Fruit fly (Drosophila melanogaster) whole organism, embryonic: ENCODE data around the gene janA.

Source experiments
- C15 ChIP-seq: fragments of 200-800 bp; sonication (Bioruptor generic); IDR thresholded peaks from 3 replicates; pipeline ENCODE4 v1.3.6; 2022; ENCODE audit warnings: missing biosample characterization, missing genetic modification characterization
- CG1024 ChIP-seq: fragments of 200-800 bp; sonication (Bioruptor generic); IDR thresholded peaks from 2 replicates; pipeline ENCODE4 v1.3.6; 2022; ENCODE audit warnings: missing biosample characterization, missing genetic modification characterization
- CG11398 ChIP-seq: fragments of 200-800 bp; sonication (Bioruptor generic); optimal IDR thresholded peaks from 2 replicates; lab custom pipeline; 2016; ENCODE audit warnings: missing biosample characterization, missing genetic modification characterization
- CG12744 ChIP-seq: fragments of 200-800 bp; sonication (Bioruptor generic); optimal IDR thresholded peaks from 2 replicates; lab custom pipeline; 2016; ENCODE audit warnings: missing biosample characterization, missing genetic modification characterization
- CG13287 ChIP-seq: fragments of 200-800 bp; sonication (Bioruptor generic); IDR thresholded peaks from 2 replicates; pipeline ENCODE4 v1.3.6; 2022; ENCODE audit warnings: missing biosample characterization, missing genetic modification characterization; ENCODE audit not compliant: partially characterized antibody
- CG14441 ChIP-seq: fragments of 200-800 bp; sonication (Bioruptor generic); IDR thresholded peaks from 2 replicates; pipeline ENCODE4 v1.3.6; 2022; ENCODE audit warnings: missing biosample characterization, missing genetic modification characterization
- CG14860 ChIP-seq: fragments of 200-800 bp; sonication (Bioruptor generic); IDR thresholded peaks from 3 replicates; pipeline ENCODE4 v1.3.6; 2022; ENCODE audit warnings: missing biosample characterization, missing genetic modification characterization; ENCODE audit not compliant: partially characterized antibody
- CG15269 ChIP-seq: fragments of 200-800 bp; sonication (Bioruptor generic); optimal IDR thresholded peaks from 2 replicates; lab custom pipeline; 2018; ENCODE audit warnings: missing biosample characterization, mild to moderate bottlenecking, missing genetic modification characterization, moderate library complexity
- CG1647 ChIP-seq: fragments of 200-800 bp; sonication (Bioruptor generic); optimal IDR thresholded peaks from 3 replicates; lab custom pipeline; 2016; ENCODE audit warnings: missing biosample characterization, missing genetic modification characterization
- CG16779 ChIP-seq: fragments of 200-800 bp; sonication (Bioruptor generic); IDR thresholded peaks from 2 replicates; pipeline ENCODE4 v1.3.6; 2022; ENCODE audit warnings: missing biosample characterization, missing genetic modification characterization
- CG16863 ChIP-seq: fragments of 200-800 bp; sonication (Bioruptor generic); optimal IDR thresholded peaks from 3 replicates; lab custom pipeline; 2016; ENCODE audit warnings: missing biosample characterization, missing genetic modification characterization
- CG17802 ChIP-seq: fragments of 200-800 bp; sonication (Bioruptor generic); optimal IDR thresholded peaks from 2 replicates; lab custom pipeline; 2018; ENCODE audit warnings: missing biosample characterization, mild to moderate bottlenecking, missing genetic modification characterization, moderate library complexity
- CG2875 ChIP-seq: fragments of 200-800 bp; sonication (Bioruptor generic); optimal IDR thresholded peaks from 2 replicates; lab custom pipeline; 2017; ENCODE audit warnings: missing biosample characterization, mild to moderate bottlenecking, missing genetic modification characterization, missing genetic modification reagents
- CG31441 ChIP-seq: fragments of 200-800 bp; sonication (Bioruptor generic); IDR thresholded peaks from 2 replicates; pipeline ENCODE4 v1.3.6; 2022; ENCODE audit warnings: missing biosample characterization, missing genetic modification characterization
- CG3163 ChIP-seq: fragments of 200-800 bp; sonication (Bioruptor generic); optimal IDR thresholded peaks from 3 replicates; lab custom pipeline; 2016; ENCODE audit warnings: missing biosample characterization, missing genetic modification characterization
- CG34422 ChIP-seq: fragments of 200-800 bp; sonication (Bioruptor generic); IDR thresholded peaks from 3 replicates; pipeline ENCODE4 v1.3.6; 2022; ENCODE audit warnings: missing biosample characterization, missing genetic modification characterization
- CG7357 ChIP-seq: fragments of 200-800 bp; sonication (Bioruptor generic); IDR thresholded peaks from 3 replicates; pipeline ENCODE4 v1.3.6; 2022; ENCODE audit warnings: missing biosample characterization, missing genetic modification characterization
- CG7786 ChIP-seq: fragments of 200-800 bp; sonication (Bioruptor generic); optimal IDR thresholded peaks from 2 replicates; lab custom pipeline; 2016; ENCODE audit warnings: missing biosample characterization, missing genetic modification characterization
- CG8089 ChIP-seq: fragments of 200-800 bp; sonication (Bioruptor generic); optimal IDR thresholded peaks from 3 replicates; lab custom pipeline; 2016; ENCODE audit warnings: missing biosample characterization, missing genetic modification characterization
- CG8478 ChIP-seq: fragments of >200 bp; optimal IDR thresholded peaks from 2 replicates; lab custom pipeline; 2018
- CG9932 ChIP-seq: fragments of 200-800 bp; sonication (Bioruptor generic); IDR thresholded peaks from 2 replicates; pipeline ENCODE4 v1.3.6; 2022; ENCODE audit warnings: missing biosample characterization, missing genetic modification characterization
- D19A ChIP-seq: fragments of 200-800 bp; optimal IDR thresholded peaks from 3 replicates; lab custom pipeline; 2019; ENCODE audit warnings: missing biosample characterization, mild to moderate bottlenecking, missing genetic modification characterization, moderate library complexity
- Gsc ChIP-seq: fragments of 200-800 bp; sonication (Bioruptor generic); IDR thresholded peaks from 2 replicates; pipeline ENCODE4 v1.3.6; 2022; ENCODE audit warnings: missing biosample characterization, missing genetic modification characterization
- H15 ChIP-seq: fragments of 200-800 bp; sonication (Bioruptor generic); IDR thresholded peaks from 3 replicates; pipeline ENCODE4 v1.3.6; 2022; ENCODE audit warnings: missing biosample characterization, missing genetic modification characterization
- Hand ChIP-seq: fragments of 200-800 bp; sonication (Bioruptor generic); optimal IDR thresholded peaks from 2 replicates; lab custom pipeline; 2017; ENCODE audit warnings: mild to moderate bottlenecking, missing biosample characterization, missing genetic modification reagents, missing genetic modification characterization
- Hr78 ChIP-seq, 2 experiments: fragments of 200-800 bp in 1 of 2; fragments of >200 bp in 1 of 2; sonication (Bioruptor generic) in 1 of 2; optimal IDR thresholded peaks; 2 replicates each; lab custom pipeline; 2017 to 2019; ENCODE audit warnings: missing biosample characterization in 2 of 2, missing genetic modification characterization in 2 of 2, mild to moderate bottlenecking in 1 of 2, moderate library complexity in 1 of 2
- Lhr ChIP-seq: fragments of 200-800 bp; sonication (Bioruptor generic); optimal IDR thresholded peaks from 3 replicates; lab custom pipeline; 2017; ENCODE audit warnings: mild to moderate bottlenecking, missing biosample characterization, missing genetic modification reagents, missing genetic modification characterization
- Lim3 ChIP-seq: fragments of 200-800 bp; sonication (Bioruptor generic); IDR thresholded peaks from 2 replicates; pipeline ENCODE4 v1.3.6; 2022; ENCODE audit warnings: missing biosample characterization, missing genetic modification characterization
- MESR4 ChIP-seq: fragments of 200-800 bp; sonication (Bioruptor generic); optimal IDR thresholded peaks from 2 replicates; lab custom pipeline; 2018; ENCODE audit warnings: missing biosample characterization, mild to moderate bottlenecking, missing genetic modification characterization, moderate library complexity
- Meics ChIP-seq: fragments of 200-800 bp; sonication (Bioruptor generic); optimal IDR thresholded peaks from 2 replicates; lab custom pipeline; 2017; ENCODE audit warnings: missing biosample characterization, mild to moderate bottlenecking, missing genetic modification characterization
- Oli ChIP-seq: fragments of 200-800 bp; sonication (Bioruptor generic); optimal IDR thresholded peaks from 2 replicates; lab custom pipeline; 2018; ENCODE audit warnings: missing biosample characterization, mild to moderate bottlenecking, missing genetic modification characterization, moderate library complexity
- Tbp ChIP-seq: fragments of >200 bp; optimal IDR thresholded peaks from 2 replicates; lab custom pipeline; 2018; ENCODE audit warnings: missing biosample characterization, missing genetic modification characterization
- ab ChIP-seq: fragments of 200-800 bp; sonication (Bioruptor generic); optimal IDR thresholded peaks from 2 replicates; lab custom pipeline; 2016; ENCODE audit warnings: missing biosample characterization, missing genetic modification characterization
- aop ChIP-seq: fragments of 200-800 bp; sonication (Bioruptor generic); IDR thresholded peaks from 2 replicates; pipeline ENCODE4 v1.3.6; 2022; ENCODE audit warnings: missing biosample characterization, missing genetic modification characterization
- ap ChIP-seq: fragments of 200-800 bp; sonication (Bioruptor generic); IDR thresholded peaks from 2 replicates; pipeline ENCODE4 v1.3.6; 2022; ENCODE audit warnings: missing biosample characterization, missing genetic modification characterization
- btn ChIP-seq: fragments of 200-800 bp; sonication (Bioruptor generic); optimal IDR thresholded peaks from 2 replicates; lab custom pipeline; 2016; ENCODE audit warnings: missing biosample characterization, missing genetic modification characterization
- chn ChIP-seq: fragments of 200-800 bp; sonication (Bioruptor generic); optimal IDR thresholded peaks from 2 replicates; lab custom pipeline; 2016; ENCODE audit warnings: missing biosample characterization, missing genetic modification characterization
- ftz-f1 ChIP-seq: fragments of 200-800 bp; sonication (Bioruptor generic); optimal IDR thresholded peaks from 2 replicates; lab custom pipeline; 2016; ENCODE audit warnings: missing biosample characterization, missing genetic modification characterization
- fu2 ChIP-seq: fragments of 200-800 bp; sonication (Bioruptor generic); optimal IDR thresholded peaks from 2 replicates; lab custom pipeline; 2016; ENCODE audit warnings: missing biosample characterization, missing genetic modification characterization
- jumu ChIP-seq: fragments of 200-800 bp; sonication (Bioruptor generic); optimal IDR thresholded peaks from 3 replicates; lab custom pipeline; 2016; ENCODE audit warnings: missing biosample characterization, missing genetic modification characterization
- nau ChIP-seq: fragments of 200-800 bp; sonication (Bioruptor generic); optimal IDR thresholded peaks from 3 replicates; lab custom pipeline; 2017; ENCODE audit warnings: missing biosample characterization, mild to moderate bottlenecking, missing genetic modification characterization, missing genetic modification reagents
- nerfin-2 ChIP-seq: fragments of 200-800 bp; sonication (Bioruptor generic); IDR thresholded peaks from 2 replicates; pipeline ENCODE4 v1.3.6; 2022; ENCODE audit warnings: missing biosample characterization, missing genetic modification characterization; ENCODE audit not compliant: partially characterized antibody
- pho ChIP-seq: fragments of 200-800 bp; sonication (Bioruptor generic); optimal IDR thresholded peaks from 2 replicates; lab custom pipeline; 2016; ENCODE audit warnings: missing biosample characterization, missing genetic modification characterization
- psq ChIP-seq: fragments of 200-800 bp; sonication (Bioruptor generic); optimal IDR thresholded peaks from 2 replicates; lab custom pipeline; 2017; ENCODE audit warnings: missing biosample characterization, missing genetic modification characterization
- rib ChIP-seq: fragments of 200-800 bp; sonication (Bioruptor generic); IDR thresholded peaks from 2 replicates; pipeline ENCODE4 v1.3.6; 2022; ENCODE audit warnings: missing biosample characterization, missing genetic modification characterization
- row ChIP-seq: fragments of 200-800 bp; sonication (Bioruptor generic); IDR thresholded peaks from 3 replicates; pipeline ENCODE4 v1.3.6; 2022; ENCODE audit warnings: missing biosample characterization, missing genetic modification characterization
- sens-2 ChIP-seq: fragments of 200-800 bp; sonication (Bioruptor generic); IDR thresholded peaks from 2 replicates; pipeline ENCODE4 v1.3.6; 2022; ENCODE audit warnings: missing biosample characterization, missing genetic modification characterization
- shn ChIP-seq: fragments of 200-800 bp; sonication (Bioruptor generic); optimal IDR thresholded peaks from 3 replicates; lab custom pipeline; 2016; ENCODE audit warnings: missing biosample characterization, missing genetic modification characterization
- slbo ChIP-seq: fragments of 200-800 bp; sonication (Bioruptor generic); IDR thresholded peaks from 2 replicates; pipeline ENCODE4 v1.3.6; 2022; ENCODE audit warnings: missing biosample characterization, missing genetic modification characterization
- tin ChIP-seq: fragments of 200-800 bp; sonication (Bioruptor generic); optimal IDR thresholded peaks from 3 replicates; lab custom pipeline; 2016; ENCODE audit warnings: missing biosample characterization, missing genetic modification characterization
- zen2 ChIP-seq: fragments of 200-800 bp; sonication (Bioruptor generic); IDR thresholded peaks from 3 replicates; pipeline ENCODE4 v1.3.6; 2022; ENCODE audit warnings: missing biosample characterization, missing genetic modification characterization; ENCODE audit not compliant: partially characterized antibody

Gene janA

DNA sequence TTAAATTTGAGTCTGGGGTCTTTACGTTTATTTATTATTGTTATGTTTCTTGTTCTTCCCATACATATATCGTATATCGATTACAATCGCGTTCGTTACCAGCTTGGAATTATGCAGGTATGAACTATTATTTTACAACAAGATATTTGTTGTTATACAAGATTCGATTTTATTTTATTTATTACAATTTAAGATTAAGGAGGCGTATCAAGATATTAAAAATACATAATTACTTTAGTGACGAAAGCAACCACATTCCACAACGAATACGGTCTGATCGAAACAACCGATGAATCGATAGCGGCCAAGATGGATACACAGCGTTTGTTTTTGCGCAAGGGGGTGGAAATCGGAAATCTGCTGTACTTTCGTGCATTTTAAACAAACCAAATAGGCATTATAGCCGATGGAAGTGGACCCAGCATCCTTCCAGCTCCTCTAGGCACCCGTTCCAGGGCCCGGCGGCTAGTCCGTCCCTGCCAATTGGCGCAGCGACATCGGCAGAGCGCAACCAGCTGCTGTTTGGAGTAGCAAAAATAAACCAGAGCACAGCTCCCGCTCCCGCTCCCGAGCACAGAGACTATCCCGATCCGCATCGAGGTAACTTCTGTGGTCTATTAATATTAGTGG lies 41.6 kb downstream of the janA start, which contains the start of the genes CG15525 and CG11504 (continued):
- TF ChIP-seq D19A (tag; lab: Kevin White, UChicago) (no peak), shn (GFP tag; lab: Kevin White, UChicago) (peak; percentile 51), CG31441 (GFP tag; lab: Robert Waterston, UW) (no peak), CG12744 (GFP tag; lab: Kevin White, UChicago) (no peak), Hand (GFP tag; lab: Kevin White, UChicago) (no peak), nerfin-2 (GFP tag; lab: Robert Waterston, UW) (peak; percentile 86), CG3163 (GFP tag; lab: Kevin White, UChicago) (no peak), CG16779 (no peak), CG8478 (lab: Kevin White, UChicago) (no peak), Meics (GFP tag; lab: Kevin White, UChicago) (peak; percentile 100), Tbp (GFP tag; lab: Kevin White, UChicago) (no peak), chn (GFP tag; lab: Kevin White, UChicago) (peak; percentile 47), CG2875 (GFP tag; lab: Kevin White, UChicago) (no peak), Lim3 (GFP tag; lab: Robert Waterston, UW) (no peak), CG9932 (GFP tag; lab: Robert Waterston, UW) (peak; percentile 84), CG11398 (GFP tag; lab: Kevin White, UChicago) (no peak), CG14441 (GFP tag; lab: Robert Waterston, UW) (peak; percentile 65), jumu (GFP tag; lab: Kevin White, UChicago) (peak; percentile 18), Hr78 (GFP tag; optimal IDR thresholded peaks at IDR 0.05; lab: Kevin White, UChicago) (no peak), slbo (GFP tag; lab: Robert Waterston, UW) (peak; percentile 84), CG8089 (peak; percentile 16), psq (GFP tag; lab: Kevin White, UChicago) (no peak), rib (GFP tag; lab: Robert Waterston, UW) (no peak), sens-2 (GFP tag; lab: Robert Waterston, UW) (no peak), zen2 (GFP tag; lab: Robert Waterston, UW) (peak; percentile 28; the same call in 1 of the 3 replicates), Oli (no peak), nau (no peak), CG17802 (tag; lab: Kevin White, UChicago) (no peak), Lhr (no peak), aop (GFP tag; lab: Robert Waterston, UW) (no peak), CG16863 (GFP tag; lab: Kevin White, UChicago) (peak; percentile 17), CG7357 (GFP tag; lab: Robert Waterston, UW) (no peak), CG13287 (peak; percentile 95), C15 (GFP tag; lab: Robert Waterston, UW) (no peak), CG7786 (GFP tag; lab: Kevin White, UChicago) (peak; percentile 37), fu2 (GFP tag; lab: Kevin White, UChicago) (peak; percentile 41), CG15269 (tag; lab: Kevin White, UChicago) (no peak), ap (peak; percentile 51), ab (GFP tag; lab: Kevin White, UChicago) (no peak), btn (GFP tag; lab: Kevin White, UChicago) (no peak), pho (GFP tag; lab: Kevin White, UChicago) (peak; percentile 49), CG34422 (GFP tag; lab: Robert Waterston, UW) (peak; percentile 79; the same call in 2 of the 3 replicates), tin (GFP tag; lab: Kevin White, UChicago) (peak; percentile 41), CG1647 (GFP tag; lab: Kevin White, UChicago) (no peak), row (GFP tag; lab: Robert Waterston, UW) (peak; percentile 93), H15 (GFP tag; lab: Robert Waterston, UW) (no peak), MESR4 (peak; percentile 66), Gsc (no peak), CG1024 (GFP tag; lab: Robert Waterston, UW) (peak; percentile 34; the same call in 1 of the 2 replicates), ftz-f1 (GFP tag; lab: Kevin White, UChicago) (no peak), CG14860 (peak; percentile 87)
